Fruit fly (Drosophila melanogaster): ENCODE results near the gene Trmt112.

Trmt112 gene

DNA sequence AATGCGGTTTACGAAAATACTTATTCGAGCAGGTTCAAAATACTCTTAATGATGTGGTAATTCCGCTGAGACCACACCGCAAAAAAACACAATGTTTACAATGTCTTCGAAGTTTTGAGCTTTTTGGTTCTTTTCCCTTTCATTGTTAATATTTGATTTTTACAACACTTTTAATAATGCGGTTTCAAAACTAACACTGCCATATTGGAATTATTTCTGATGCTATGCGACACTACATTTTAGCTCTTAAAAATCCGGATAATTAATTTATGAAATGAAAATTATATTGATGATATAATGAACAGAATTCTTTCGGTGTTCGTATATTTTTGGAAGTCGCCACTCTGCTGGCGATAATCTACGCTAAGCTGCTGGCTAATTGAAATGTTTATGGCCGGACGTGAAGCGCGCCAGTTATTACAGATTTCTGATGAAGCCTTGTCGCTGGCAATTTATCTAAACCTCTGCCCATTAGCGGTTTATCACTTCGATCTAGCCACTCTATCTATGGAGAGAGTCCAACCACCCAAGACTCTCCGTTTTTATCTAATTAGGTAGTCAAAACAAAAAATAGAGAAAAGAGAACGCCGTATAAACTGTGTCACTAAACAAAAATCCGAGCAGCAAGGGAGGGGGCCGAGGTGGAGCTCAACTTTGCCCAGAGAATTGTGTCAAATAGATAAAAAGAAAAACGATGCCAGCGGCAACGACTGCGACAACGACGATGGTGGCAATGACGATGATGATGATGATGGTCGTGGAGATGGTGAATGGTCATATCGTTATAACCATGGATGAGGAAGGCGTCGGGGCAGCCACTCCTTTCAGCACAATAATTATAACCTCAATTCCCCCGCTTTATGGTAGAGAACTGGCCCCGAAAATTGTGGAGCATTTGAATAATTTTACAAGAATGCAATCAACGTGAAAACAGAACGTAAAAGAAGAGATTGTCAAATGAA lies 39.7 kb upstream of the Trmt112 start (continued):
- TF ChIP-seq Med (GFP tag) (peak; percentile 38), fd102C (GFP tag; optimal IDR thresholded peaks at IDR 0.05) (no peak), ken (GFP tag; IDR thresholded peaks at IDR 0.05) (no peak), abd-A (tag; optimal IDR thresholded peaks at IDR 0.05) (peak; percentile 81), Nf-YB (GFP tag; optimal IDR thresholded peaks at IDR 0.05) (no peak), CG13287 (GFP tag; IDR thresholded peaks at IDR 0.05; ENCODE audit: partially characterized antibody) (no peak), CG11504 (tag; optimal IDR thresholded peaks at IDR 0.05) (peak; percentile 15), chinmo (GFP tag; IDR thresholded peaks at IDR 0.05; ENCODE audit: partially characterized antibody) (0 out of 4 replicates have a peak, but pooled peaks have one; percentile 25), sqz (GFP tag; optimal IDR thresholded peaks at IDR 0.05) (peak; percentile 32), Pdp1 (GFP tag; optimal IDR thresholded peaks at IDR 0.05) (peak in 1 of 2 experiments; percentile 8), sens-2 (GFP tag; IDR thresholded peaks at IDR 0.05) (no peak), kni (GFP tag; optimal IDR thresholded peaks at IDR 0.05) (peak; percentile 69), Vsx1 (GFP tag; optimal IDR thresholded peaks at IDR 0.05) (peak; percentile 17), gem (tag; optimal IDR thresholded peaks at IDR 0.05) (peak; percentile 0), bigmax (GFP tag; optimal IDR thresholded peaks at IDR 0.05) (peak; percentile 32), CG13296 (GFP tag; optimal IDR thresholded peaks at IDR 0.05) (no peak), HLH3B (GFP tag; IDR thresholded peaks at IDR 0.05) (no peak), az2 (GFP tag; optimal IDR thresholded peaks at IDR 0.05) (no peak), Stat92E (GFP tag; optimal IDR thresholded peaks at IDR 0.05) (peak in 1 of 3 experiments; percentile 4), slou (GFP tag; optimal IDR thresholded peaks at IDR 0.05) (no peak)

- peak; percentile 74 for TF ChIP-seq Ets65A (GFP tag)
- TF ChIP-seq Max (GFP tag; optimal IDR thresholded peaks at IDR 0.05): no peak
- peak; percentile 5 for TF ChIP-seq nom (GFP tag; optimal IDR thresholded peaks at IDR 0.05)
- TF ChIP-seq Bteb2 (GFP tag; optimal IDR thresholded peaks at IDR 0.05): no peak
- no peak for TF ChIP-seq kay (GFP tag; optimal IDR thresholded peaks at IDR 0.05)
- no peak for TF ChIP-seq grn (GFP tag; optimal IDR thresholded peaks at IDR 0.05)
Observed at dm6 chr3L:21254524-21254972, 37.9 kb upstream of the Trmt112 start.

DNA sequence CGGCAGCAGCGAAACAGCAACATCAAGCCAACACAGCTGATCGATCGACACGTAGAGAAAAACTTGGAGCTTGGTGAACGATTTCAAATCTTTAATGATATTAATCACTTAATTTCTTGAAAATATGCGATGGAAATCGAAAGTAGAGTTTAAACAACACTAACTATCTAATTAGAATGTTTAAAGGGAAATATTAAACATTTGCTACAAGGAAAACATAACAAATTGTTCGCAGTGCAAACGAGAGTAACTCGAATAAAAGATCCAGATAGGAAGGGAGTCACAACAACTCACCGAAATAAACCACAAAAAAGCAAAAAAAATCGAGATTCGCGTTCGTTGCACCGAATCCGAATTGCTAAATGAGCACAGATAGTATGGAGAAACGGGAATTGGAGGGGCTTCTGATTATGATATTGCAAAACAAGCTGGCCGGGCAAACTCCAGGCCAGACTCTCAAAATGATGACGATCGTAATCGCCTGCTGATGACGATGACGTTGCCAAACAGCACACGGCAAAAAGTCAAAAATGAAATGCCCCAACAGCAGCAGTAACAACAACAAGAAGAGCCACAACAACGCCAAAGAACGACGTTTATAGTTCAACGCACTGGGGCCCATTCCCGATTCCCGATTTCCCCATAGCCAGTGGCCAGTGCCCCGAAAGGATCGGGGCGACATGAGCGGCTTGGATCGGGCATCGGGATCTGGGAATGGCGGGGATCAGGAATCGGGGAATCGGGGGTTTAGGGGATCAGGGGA lies 37.3 kb upstream of the Trmt112 start:
- peak; percentile 36 to 52 for TF ChIP-seq chif (GFP tag; optimal IDR thresholded peaks at IDR 0.05)
- TF ChIP-seq tio (GFP tag; optimal IDR thresholded peaks at IDR 0.05): peak; percentile 9
- TF ChIP-seq CG12104 (GFP tag; optimal IDR thresholded peaks at IDR 0.05): no peak
- peak; percentile 69 for TF ChIP-seq unpg (GFP tag; optimal IDR thresholded peaks at IDR 0.05)
- peak; percentile 25 for TF ChIP-seq gsb-n (tag; optimal IDR thresholded peaks at IDR 0.05)
- no peak for TF ChIP-seq CkIIα-i1 (GFP tag; IDR thresholded peaks at IDR 0.05)
- 0 out of 2 replicates have a peak, but pooled peaks have one; percentile 49 for TF ChIP-seq Xrp1 (GFP tag; IDR thresholded peaks at IDR 0.05)
- no peak for TF ChIP-seq prd (optimal IDR thresholded peaks at IDR 0.05)
- peak; percentile 59; the same call in 1 of the 3 replicates for TF ChIP-seq prd (GFP tag; IDR thresholded peaks at IDR 0.05)
- 0 out of 2 replicates have a peak, but pooled peaks have one; percentile 17 for TF ChIP-seq Ada2b (GFP tag; IDR thresholded peaks at IDR 0.05)
- TF ChIP-seq HmgZ (tag; optimal IDR thresholded peaks at IDR 0.05): no peak
- peak; percentile 60 for TF ChIP-seq CG4424 (GFP tag; optimal IDR thresholded peaks at IDR 0.05)
- peak; percentile 41; the same call in 1 of the 2 replicates for TF ChIP-seq sisA (GFP tag; IDR thresholded peaks at IDR 0.05)
- TF ChIP-seq CG31441 (GFP tag; IDR thresholded peaks at IDR 0.05): peak; percentile 65
- TF ChIP-seq pnt (GFP tag; optimal IDR thresholded peaks at IDR 0.05): peak; percentile 42
- peak; percentile 47 for TF ChIP-seq vvl (GFP tag; IDR thresholded peaks at IDR 0.05)
- TF ChIP-seq sens (GFP tag): peak; percentile 95
- TF ChIP-seq lbe (GFP tag; optimal IDR thresholded peaks at IDR 0.05): peak; percentile 98
- peak; percentile 70 for TF ChIP-seq CG11504 (tag; optimal IDR thresholded peaks at IDR 0.05)
- no peak for TF ChIP-seq CG14441 (GFP tag; IDR thresholded peaks at IDR 0.05)
